Fruit fly (Drosophila melanogaster): ENCODE data around the gene kst.

DNA sequence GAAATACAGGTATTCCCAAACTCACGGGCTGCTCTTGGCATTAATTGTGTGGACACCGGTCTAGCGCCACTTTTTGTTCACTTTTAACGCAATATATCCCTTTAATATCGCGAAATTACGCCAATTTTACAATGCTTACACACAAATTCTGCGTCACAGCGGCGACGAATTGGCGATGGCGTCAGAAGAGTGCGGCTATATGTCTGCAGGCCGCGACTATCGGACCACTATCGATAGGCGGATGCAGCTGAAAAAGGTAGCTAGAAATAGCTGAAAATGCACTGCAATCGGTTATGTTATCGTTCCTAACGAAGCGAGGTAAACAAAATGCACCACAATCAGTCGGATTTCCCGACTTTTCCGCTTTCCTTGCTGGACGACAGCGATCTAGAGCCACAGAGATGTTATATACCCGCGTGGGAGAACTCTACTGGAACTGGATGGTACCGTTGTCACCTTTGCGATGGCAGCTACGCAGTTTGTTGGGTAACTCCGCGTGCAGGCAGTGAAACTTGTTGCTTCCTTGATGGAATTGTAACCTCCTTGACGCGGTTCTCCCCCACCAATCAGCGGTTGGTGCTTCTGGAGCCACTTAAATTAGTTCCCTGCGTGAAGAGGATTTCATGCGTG is 37.4 kb downstream of the kst start, which contains the start of the genes Ythdc1 and CG12010:
- TF ChIP-seq h (optimal IDR thresholded peaks at IDR 0.05) (peak; percentile 70), ttk (optimal IDR thresholded peaks at IDR 0.05) (no peak), psq (optimal IDR thresholded peaks at IDR 0.05) (no peak)

All from Kc167 (cell line).